Worm (Caenorhabditis elegans): ENCODE measurements around the gene ZK896.5.
A peak's percentile ranks its signal among the peaks of the same experiment; 100 is the strongest.

Gene ZK896.5

ce11 chrIV:12869812-12870211, 9.6 kb downstream of the ZK896.5 start:
- TF ChIP-seq snpc-4 (tag; optimal IDR thresholded peaks at IDR 0.05): peak; percentile 28
- no peak for TF ChIP-seq unc-39 (tag; optimal IDR thresholded peaks at IDR 0.05)
- TF ChIP-seq nhr-77 (tag; optimal IDR thresholded peaks at IDR 0.05): no peak
- TF ChIP-seq lin-11 (tag; optimal IDR thresholded peaks at IDR 0.05): no peak

ce11 chrIV:12869383-12869782, 10.1 kb downstream of the ZK896.5 start:
- TF ChIP-seq ztf-11 (tag; optimal IDR thresholded peaks at IDR 0.05) (no peak), snpc-4 (tag; optimal IDR thresholded peaks at IDR 0.05) (no peak), lsy-2 (tag; optimal IDR thresholded peaks at IDR 0.05) (no peak), unc-55 (GFP tag; optimal IDR thresholded peaks at IDR 0.05) (no peak), skn-1 (tag; optimal IDR thresholded peaks at IDR 0.05) (no peak), C34F6.9 (tag; optimal IDR thresholded peaks at IDR 0.05) (no peak), ama-1 (optimal IDR thresholded peaks at IDR 0.05) (no peak), nhr-6 (tag; optimal IDR thresholded peaks at IDR 0.05) (no peak), unc-39 (tag; optimal IDR thresholded peaks at IDR 0.05) (no peak), nhr-12 (tag; optimal IDR thresholded peaks at IDR 0.05) (no peak), nhr-23 (tag; optimal IDR thresholded peaks at IDR 0.05) (no peak), fos-1 (tag; optimal IDR thresholded peaks at IDR 0.05) (no peak), ceh-16 (tag; optimal IDR thresholded peaks at IDR 0.05) (no peak), ztf-1 (GFP tag; conservative IDR thresholded peaks at IDR 0.05) (no peak), nhr-77 (tag; optimal IDR thresholded peaks at IDR 0.05) (no peak), sem-4 (tag; optimal IDR thresholded peaks at IDR 0.05) (no peak), R02D3.7 (tag; optimal IDR thresholded peaks at IDR 0.05) (no peak)

ce11 chrIV:12865884-12866283, 13.6 kb downstream of the ZK896.5 start, which contains the start of gene clec-186:
Gene clec-186, plus strand, starts transcription at chrIV:12866109.
- peak; percentile 91 for TF ChIP-seq fos-1 (tag; optimal IDR thresholded peaks at IDR 0.05)
- peak; percentile 21 for TF ChIP-seq crh-2 (tag; optimal IDR thresholded peaks at IDR 0.05)
- TF ChIP-seq sma-9 (GFP tag; optimal IDR thresholded peaks at IDR 0.05): peak; percentile 54
- no peak for TF ChIP-seq sma-9 (tag; optimal IDR thresholded peaks at IDR 0.05)
- TF ChIP-seq lin-39 (tag; optimal IDR thresholded peaks at IDR 0.05): no peak
- TF ChIP-seq nhr-12 (tag; optimal IDR thresholded peaks at IDR 0.05): no peak

ce11 chrIV:12859797-12860196, 19.6 kb downstream of the ZK896.5 start, which contains the start of gene gcy-18:
Gene gcy-18, plus strand, starts transcription at chrIV:12860097.
- no peak for TF ChIP-seq nhr-23 (tag; optimal IDR thresholded peaks at IDR 0.05)
- TF ChIP-seq unc-39 (tag; optimal IDR thresholded peaks at IDR 0.05): no peak
- TF ChIP-seq lin-39 (tag; optimal IDR thresholded peaks at IDR 0.05): no peak
- TF ChIP-seq zag-1 (tag; optimal IDR thresholded peaks at IDR 0.05): no peak
- no peak for TF ChIP-seq elt-3 (tag; optimal IDR thresholded peaks at IDR 0.05)
- TF ChIP-seq ama-1 (optimal IDR thresholded peaks at IDR 0.05): no peak
- no peak for TF ChIP-seq elt-1 (tag; optimal IDR thresholded peaks at IDR 0.05)
- TF ChIP-seq gmeb-1 (tag; optimal IDR thresholded peaks at IDR 0.05): no peak
- no peak for TF ChIP-seq mdl-1 (tag; optimal IDR thresholded peaks at IDR 0.05)
- no peak for TF ChIP-seq lsy-2 (tag; optimal IDR thresholded peaks at IDR 0.05)
- TF ChIP-seq dmd-4 (tag; optimal IDR thresholded peaks at IDR 0.05): no peak

- TF ChIP-seq snpc-4 (tag; optimal IDR thresholded peaks at IDR 0.05) (no peak), aly-2 (tag; optimal IDR thresholded peaks at IDR 0.05) (no peak), fos-1 (tag; optimal IDR thresholded peaks at IDR 0.05) (no peak), lin-39 (tag; optimal IDR thresholded peaks at IDR 0.05) (no peak), elt-1 (tag; optimal IDR thresholded peaks at IDR 0.05) (no peak), nhr-6 (tag; optimal IDR thresholded peaks at IDR 0.05) (no peak), mbf-1 (tag; optimal IDR thresholded peaks at IDR 0.05) (no peak)
Measured at ce11 chrIV:12855248-12855647, 24.2 kb downstream of the ZK896.5 start, which contains the start of gene nstp-5. Gene nstp-5, plus strand, starts transcription at chrIV:12855548.

- peak; percentile 5 for TF ChIP-seq gmeb-1 (tag; optimal IDR thresholded peaks at IDR 0.05)
- no peak for TF ChIP-seq nhr-23 (tag; optimal IDR thresholded peaks at IDR 0.05)
- TF ChIP-seq sem-4 (tag; optimal IDR thresholded peaks at IDR 0.05): no peak
- no peak for TF ChIP-seq mab-5 (tag; optimal IDR thresholded peaks at IDR 0.05)
- no peak for TF ChIP-seq snpc-4 (tag; optimal IDR thresholded peaks at IDR 0.05)
- TF ChIP-seq F13H6.1 (tag; optimal IDR thresholded peaks at IDR 0.05): no peak
- TF ChIP-seq dmd-4 (tag; optimal IDR thresholded peaks at IDR 0.05): no peak
- no peak for TF ChIP-seq nhr-21 (tag; optimal IDR thresholded peaks at IDR 0.05)
- no peak for TF ChIP-seq lin-39 (tag; optimal IDR thresholded peaks at IDR 0.05)
- TF ChIP-seq C34F6.9 (tag; optimal IDR thresholded peaks at IDR 0.05): peak; percentile 5
- no peak for TF ChIP-seq unc-55 (GFP tag; optimal IDR thresholded peaks at IDR 0.05)
- no peak for TF ChIP-seq sma-9 (GFP tag; optimal IDR thresholded peaks at IDR 0.05)
- TF ChIP-seq sma-9 (tag; optimal IDR thresholded peaks at IDR 0.05): no peak
Measured at ce11 chrIV:12854372-12855114, 24.9 kb downstream of the ZK896.5 start.

All from whole organism, L2 larva.